Worm (Caenorhabditis elegans): ENCODE measurements around the gene T08G3.13.

T08G3.13 gene

DNA sequence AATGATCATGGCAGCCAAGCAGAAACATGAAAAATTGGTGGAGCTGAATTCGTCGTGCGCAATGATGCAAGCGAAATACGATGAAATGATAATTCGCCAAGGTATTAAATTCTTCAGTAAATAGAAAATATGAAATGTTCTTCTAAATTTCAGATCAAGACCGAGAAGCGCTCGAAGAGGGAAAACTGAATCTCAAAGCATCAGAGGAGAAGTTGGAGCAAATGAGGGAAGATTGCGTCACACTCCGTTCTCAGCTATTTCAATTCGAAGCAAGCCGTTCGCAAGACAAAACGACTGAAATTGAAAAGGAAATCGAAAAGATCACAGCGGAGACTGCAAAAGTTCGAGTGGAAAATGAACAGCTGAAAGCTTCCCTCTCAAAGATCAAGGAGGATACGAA, 41.5 kb upstream of the T08G3.13 start:
- TF ChIP-seq ahr-1 (tag; optimal IDR thresholded peaks at IDR 0.05) (no peak), ceh-19 (GFP tag; optimal IDR thresholded peaks at IDR 0.05) (no peak), ceh-18 (tag; optimal IDR thresholded peaks at IDR 0.05) (no peak), elt-4 (tag; optimal IDR thresholded peaks at IDR 0.05) (no peak), madf-2 (tag; optimal IDR thresholded peaks at IDR 0.05) (no peak), K02D7.2 (tag; optimal IDR thresholded peaks at IDR 0.05) (no peak), unc-3 (GFP tag; conservative IDR thresholded peaks at IDR 0.05) (no peak), unc-3 (tag; optimal IDR thresholded peaks at IDR 0.05) (no peak), npax-4 (tag; optimal IDR thresholded peaks at IDR 0.05) (no peak)

DNA sequence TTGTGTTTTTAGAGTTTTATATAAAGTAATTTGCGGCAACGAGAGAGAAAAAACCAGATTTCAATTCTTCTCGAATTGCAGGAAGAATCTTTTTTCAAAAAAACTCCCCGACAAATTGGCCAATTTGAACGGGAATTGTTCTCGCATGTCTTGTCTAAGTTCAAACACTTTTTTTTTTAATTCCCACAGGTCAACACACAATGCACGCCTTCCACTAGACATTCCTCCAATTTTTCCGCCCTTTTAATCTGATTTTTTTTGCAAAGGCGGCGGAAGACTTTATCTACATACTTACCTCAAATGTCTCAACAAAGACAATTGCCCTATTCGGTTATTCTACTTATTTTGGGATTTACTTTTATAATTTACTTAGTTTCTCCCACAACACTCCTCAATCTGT, 40.2 kb upstream of the T08G3.13 start, which contains the start of gene F26D2.3:
Gene F26D2.3, plus strand, starts transcription at position 301 of the 400 bp plus-strand sequence.
- TF ChIP-seq ref-2 (tag; optimal IDR thresholded peaks at IDR 0.05), result no peak
- no peak for TF ChIP-seq pha-4 (tag; optimal IDR thresholded peaks at IDR 0.05)
- no peak for TF ChIP-seq ceh-14 (tag; optimal IDR thresholded peaks at IDR 0.05)
- no peak for TF ChIP-seq K02D7.2 (tag; optimal IDR thresholded peaks at IDR 0.05)
- TF ChIP-seq Y22D7AL.16 (tag; optimal IDR thresholded peaks at IDR 0.05), result no peak
- no peak for TF ChIP-seq pha-2 (tag; optimal IDR thresholded peaks at IDR 0.05)
- TF ChIP-seq pat-9 (tag; optimal IDR thresholded peaks at IDR 0.05), result no peak
- TF ChIP-seq ceh-48 (tag; optimal IDR thresholded peaks at IDR 0.05), result no peak
- TF ChIP-seq ceh-19 (GFP tag; optimal IDR thresholded peaks at IDR 0.05), result no peak

DNA sequence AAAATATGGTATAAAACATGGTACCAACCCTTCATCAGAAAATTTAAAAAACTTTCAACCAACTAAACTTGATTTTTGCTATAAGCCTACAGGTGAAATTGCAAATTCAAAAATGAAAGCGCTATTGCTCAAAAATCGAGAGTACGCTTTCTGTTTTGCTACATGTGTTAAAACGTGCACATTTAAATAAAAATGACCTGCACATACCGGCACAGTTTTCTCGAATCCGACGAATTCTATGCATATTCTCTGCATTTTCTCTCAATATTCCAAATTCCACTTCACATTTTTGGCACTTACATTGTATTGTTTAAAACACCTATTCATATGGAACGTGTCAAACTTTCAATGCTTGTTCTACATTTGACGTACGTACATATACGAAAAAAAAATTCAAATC, 37.3 kb upstream of the T08G3.13 start, which contains the start of gene srh-145:
Gene srh-145, plus strand, starts transcription at position 193 of the 400 bp plus-strand sequence.
- TF ChIP-seq fkh-6 (tag; optimal IDR thresholded peaks at IDR 0.05), result no peak
- TF ChIP-seq K09A11.1 (tag; optimal IDR thresholded peaks at IDR 0.05; ENCODE audit: insufficient read depth), result no peak
- no peak for TF ChIP-seq ztf-16 (tag; optimal IDR thresholded peaks at IDR 0.05)
- no peak for TF ChIP-seq F13H6.1 (tag; optimal IDR thresholded peaks at IDR 0.05)
- no peak for TF ChIP-seq madf-2 (tag; optimal IDR thresholded peaks at IDR 0.05)
- TF ChIP-seq lin-11 (tag; optimal IDR thresholded peaks at IDR 0.05), result no peak
- no peak for TF ChIP-seq pag-3 (tag; optimal IDR thresholded peaks at IDR 0.05; ENCODE audit: borderline replicate concordance)
- no peak for TF ChIP-seq ceh-48 (tag; optimal IDR thresholded peaks at IDR 0.05)
- TF ChIP-seq pqm-1 (tag; optimal IDR thresholded peaks at IDR 0.05), result no peak
- no peak for TF ChIP-seq ref-2 (tag; optimal IDR thresholded peaks at IDR 0.05)
- no peak for TF ChIP-seq Y22D7AL.16 (tag; optimal IDR thresholded peaks at IDR 0.05)
- no peak for TF ChIP-seq ceh-31 (tag; optimal IDR thresholded peaks at IDR 0.05)
- no peak for TF ChIP-seq sox-2 (GFP tag; IDR thresholded peaks at IDR 0.05)
- no peak for TF ChIP-seq hlh-13 (GFP tag; optimal IDR thresholded peaks at IDR 0.05)
- no peak for TF ChIP-seq pha-4 (tag; optimal IDR thresholded peaks at IDR 0.05)

DNA sequence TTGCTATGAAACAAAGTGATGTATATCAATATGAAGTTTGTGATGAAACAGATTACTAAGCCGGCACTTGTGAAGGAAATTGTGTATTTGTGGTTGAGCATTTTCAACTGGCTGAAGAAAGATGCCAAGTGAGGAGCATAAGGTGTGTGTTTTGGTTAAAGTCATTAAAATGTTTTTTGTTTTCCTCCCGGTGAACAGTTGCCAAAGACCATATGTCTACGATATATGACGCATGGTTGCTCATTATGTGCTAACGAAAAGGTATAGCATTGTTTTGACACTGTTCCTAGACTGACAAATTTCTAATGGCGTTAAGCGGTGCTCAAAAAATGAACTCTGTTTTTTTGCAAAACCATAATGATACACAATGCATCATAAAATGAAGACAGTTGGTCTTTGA, 30.8 kb upstream of the T08G3.13 start, which contains the start of gene str-55:
Gene str-55, minus strand, starts transcription at position 101 of the 400 bp plus-strand sequence.
- no peak for TF ChIP-seq elt-2 (tag; optimal IDR thresholded peaks at IDR 0.05)
- no peak for TF ChIP-seq nfya-1 (tag; optimal IDR thresholded peaks at IDR 0.05)
- no peak for TF ChIP-seq ceh-9 (tag; optimal IDR thresholded peaks at IDR 0.05)
- TF ChIP-seq ref-2 (tag; optimal IDR thresholded peaks at IDR 0.05), result no peak
- TF ChIP-seq nhr-11 (tag; optimal IDR thresholded peaks at IDR 0.05), result no peak
- no peak for TF ChIP-seq ceh-22 (tag; optimal IDR thresholded peaks at IDR 0.05)
- no peak for TF ChIP-seq unc-42 (tag; optimal IDR thresholded peaks at IDR 0.05)
- no peak for TF ChIP-seq elt-4 (tag; optimal IDR thresholded peaks at IDR 0.05)
- no peak for TF ChIP-seq ztf-16 (tag; optimal IDR thresholded peaks at IDR 0.05)
- TF ChIP-seq pag-3 (tag; optimal IDR thresholded peaks at IDR 0.05; ENCODE audit: borderline replicate concordance), result no peak
- TF ChIP-seq ceh-19 (GFP tag; optimal IDR thresholded peaks at IDR 0.05), result no peak
- TF ChIP-seq unc-86 (tag; optimal IDR thresholded peaks at IDR 0.05), result no peak
- no peak for TF ChIP-seq che-1 (tag; optimal IDR thresholded peaks at IDR 0.05)
- no peak for TF ChIP-seq unc-55 (GFP tag; optimal IDR thresholded peaks at IDR 0.05)

DNA sequence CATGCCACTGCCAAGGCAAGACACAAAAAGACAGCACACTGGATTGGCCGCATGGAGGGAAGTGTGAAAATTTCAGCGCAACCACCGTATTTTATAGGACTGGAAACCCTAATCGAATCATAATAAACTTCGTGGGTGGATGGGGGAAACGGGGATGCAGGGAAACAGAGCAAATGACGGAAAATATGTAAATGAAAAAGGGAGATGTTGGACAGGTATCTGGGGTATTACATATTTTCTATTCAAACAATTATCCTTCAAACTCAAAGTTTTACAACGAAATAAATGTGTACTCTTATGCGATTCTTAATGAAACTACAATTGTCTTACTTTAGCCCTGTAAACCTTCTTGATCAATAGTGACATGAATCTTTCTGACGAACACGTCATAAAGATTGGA, 28.1 kb upstream of the T08G3.13 start, which contains the start of gene F26D2.16:
Gene F26D2.16, minus strand, starts transcription at position 101 of the 400 bp plus-strand sequence.
- TF ChIP-seq nhr-232 (tag; optimal IDR thresholded peaks at IDR 0.05), result no peak
